Worm (Caenorhabditis elegans) whole organism, early embryonic: ENCODE data around the gene rga-4.

ENCODE experiments used
- B0310.2 ChIP-seq: sonication (generic microtip); optimal IDR thresholded peaks from 2 replicates; lab custom pipeline; 2016; ENCODE audit warnings: mild to moderate bottlenecking, missing genetic modification characterization, missing compliant biosample characterization
- F13C5.2 ChIP-seq: sonication (generic microtip); optimal IDR thresholded peaks from 2 replicates; lab custom pipeline; 2017; ENCODE audit warnings: mild to moderate bottlenecking, missing genetic modification characterization, inconsistent platforms, missing compliant biosample characterization
- aly-1 ChIP-seq: sonication (generic microtip); optimal IDR thresholded peaks from 2 replicates; lab custom pipeline; 2016; ENCODE audit warnings: missing genetic modification characterization, missing compliant biosample characterization
- ama-1 ChIP-seq: fragments of 150-350 bp; optimal IDR thresholded peaks from 2 replicates; lab custom pipeline; 2014
- ceh-13 ChIP-seq: fragments of 200-800 bp; sonication (Bioruptor generic); optimal IDR thresholded peaks from 2 replicates; lab custom pipeline; 2018; ENCODE audit warnings: mild to moderate bottlenecking, missing genetic modification characterization, missing compliant biosample characterization
- ceh-36 ChIP-seq: sonication (generic microtip); optimal IDR thresholded peaks from 2 replicates; lab custom pipeline; 2016; ENCODE audit warnings: missing genetic modification characterization, inconsistent platforms, missing compliant biosample characterization
- ets-7 ChIP-seq: sonication (generic microtip); optimal IDR thresholded peaks from 2 replicates; lab custom pipeline; 2016; ENCODE audit warnings: missing genotype, missing genetic modification characterization, missing compliant biosample characterization
- flt-1 ChIP-seq: fragments of 200-800 bp; sonication (Bioruptor generic); IDR thresholded peaks from 2 replicates; pipeline ENCODE4 v1.3.6; 2022; ENCODE audit warnings: missing genetic modification characterization, missing compliant biosample characterization
- hmbx-1 ChIP-seq: sonication (generic microtip); optimal IDR thresholded peaks from 2 replicates; lab custom pipeline; 2016; ENCODE audit warnings: mild to moderate bottlenecking, missing genetic modification characterization, missing compliant biosample characterization
- hmg-4 ChIP-seq: fragments of 200-800 bp; sonication (Bioruptor generic); optimal IDR thresholded peaks from 2 replicates; lab custom pipeline; 2018; ENCODE audit warnings: mild to moderate bottlenecking, missing genetic modification characterization, missing compliant biosample characterization
- hnd-1 ChIP-seq: sonication (generic microtip); optimal IDR thresholded peaks from 2 replicates; lab custom pipeline; 2016; ENCODE audit warnings: missing genetic modification characterization, missing compliant biosample characterization
- pes-1 ChIP-seq: fragments of 200-800 bp; sonication (Bioruptor generic); IDR thresholded peaks from 2 replicates; pipeline ENCODE4 v1.3.6; 2022; ENCODE audit warnings: missing genetic modification reagents, missing genetic modification characterization, missing compliant biosample characterization
- scrt-1 ChIP-seq: fragments of 200-800 bp; sonication (Bioruptor generic); IDR thresholded peaks from 2 replicates; pipeline ENCODE4 v1.3.6; 2022; ENCODE audit warnings: missing genetic modification characterization, missing compliant biosample characterization
- sea-1 ChIP-seq: fragments of 200-800 bp; sonication (Bioruptor generic); conservative IDR thresholded peaks from 2 replicates; pipeline ENCODE4 v1.3.6; 2022; ENCODE audit warnings: missing genetic modification characterization, missing compliant biosample characterization
- tbx-11 ChIP-seq: fragments of 200-800 bp; sonication (Bioruptor generic); IDR thresholded peaks from 2 replicates; pipeline ENCODE4 v1.3.6; 2022; ENCODE audit warnings: missing genetic modification characterization, missing compliant biosample characterization
- tbx-37 ChIP-seq: fragments of 200-800 bp; sonication (Bioruptor generic); conservative IDR thresholded peaks from 2 replicates; pipeline ENCODE4 v1.3.6; 2022; ENCODE audit warnings: missing genetic modification reagents, missing genetic modification characterization, missing compliant biosample characterization
- tra-4 ChIP-seq: sonication (generic microtip); optimal IDR thresholded peaks from 2 replicates; lab custom pipeline; 2017; ENCODE audit warnings: missing genetic modification characterization, missing compliant biosample characterization

The rga-4 gene

DNA sequence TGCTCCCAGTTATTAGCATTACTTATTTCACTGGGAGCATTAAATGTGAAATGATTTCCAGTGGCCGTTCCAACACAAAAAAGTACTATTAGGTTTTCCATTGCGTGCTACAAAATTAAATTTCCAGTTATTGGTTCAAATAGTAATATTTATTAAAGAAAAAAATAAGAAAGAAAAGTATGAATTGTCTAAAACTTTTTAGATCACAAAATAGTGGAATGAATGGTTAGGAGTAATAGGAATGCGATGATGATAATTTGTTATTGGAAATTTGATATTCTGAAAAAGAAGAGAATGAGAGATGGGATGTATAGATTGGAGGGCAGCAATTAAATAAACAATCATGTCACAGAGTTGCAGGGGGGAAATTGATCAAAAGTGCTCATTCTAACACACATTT lies 25.0 kb downstream of the rga-4 start, which contains the start of gene Y75B7AL.2:
Y75B7AL.2 (minus strand) TSS at position 101 of the 400 bp plus-strand sequence.
- TF ChIP-seq hmbx-1 (tag; lab: Kevin White, UChicago) (no peak), flt-1 (GFP tag; lab: Robert Waterston, UW) (no peak)

DNA sequence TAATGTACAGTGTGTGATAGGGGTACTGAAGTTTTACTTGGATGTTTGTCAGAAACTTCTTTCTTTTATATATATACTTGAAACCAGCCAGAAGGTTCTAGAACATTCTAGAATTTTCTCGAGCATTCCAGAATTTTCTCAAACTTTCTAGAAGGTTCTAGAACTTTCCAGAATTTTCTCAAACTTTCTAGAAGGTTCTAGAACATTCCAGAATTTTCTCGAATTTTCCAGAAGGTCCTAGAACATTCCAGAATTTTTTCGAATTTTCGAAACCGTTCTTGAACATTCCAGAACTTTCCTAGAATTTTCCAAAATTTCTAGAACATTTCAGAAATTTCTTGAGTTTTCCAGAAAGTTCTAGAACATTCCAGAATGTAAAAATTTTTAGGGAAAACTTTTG lies 27.8 kb downstream of the rga-4 start:
- TF ChIP-seq hmg-4 (GFP tag; lab: Kevin White, UChicago) = no peak
- TF ChIP-seq hnd-1 = no peak
- TF ChIP-seq ama-1 = no peak
- no peak for TF ChIP-seq tbx-37 (GFP tag; lab: Robert Waterston, UW)
- no peak for TF ChIP-seq ceh-36
- no peak for TF ChIP-seq hmbx-1 (tag; lab: Kevin White, UChicago)
- no peak for TF ChIP-seq B0310.2
- TF ChIP-seq tbx-11 (GFP tag; lab: Robert Waterston, UW) = no peak
- TF ChIP-seq sea-1 (GFP tag; lab: Robert Waterston, UW) = no peak
- no peak for TF ChIP-seq F13C5.2 (tag; lab: Kevin White, UChicago)
- no peak for TF ChIP-seq tra-4 (tag; lab: Kevin White, UChicago)

DNA sequence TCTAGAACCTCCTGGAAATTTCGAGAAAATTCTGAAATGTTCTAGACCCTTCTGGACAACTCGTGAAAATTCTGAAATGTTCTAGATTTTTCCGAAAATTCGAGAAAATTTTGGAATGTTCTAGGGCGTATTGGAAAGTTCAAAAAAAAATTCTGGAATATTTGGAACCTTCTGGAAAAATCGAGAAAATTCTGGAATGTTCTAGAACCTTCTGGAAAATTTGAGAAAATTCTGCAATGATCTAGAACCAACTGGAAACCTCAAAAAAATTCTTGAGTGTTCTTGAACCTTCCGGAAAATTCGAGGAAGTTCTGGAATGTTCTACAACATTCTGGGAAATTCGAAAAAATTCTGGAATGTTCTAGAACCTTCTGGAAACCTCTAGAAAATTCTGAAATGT lies 30.7 kb downstream of the rga-4 start:
- TF ChIP-seq tbx-37 (GFP tag; lab: Robert Waterston, UW) (no peak), ets-7 (tag; lab: Kevin White, UChicago) (no peak), aly-1 (no peak), flt-1 (GFP tag; lab: Robert Waterston, UW) (no peak), hmbx-1 (tag; lab: Kevin White, UChicago) (no peak), F13C5.2 (tag; lab: Kevin White, UChicago) (no peak), hmg-4 (GFP tag; lab: Kevin White, UChicago) (no peak), sea-1 (GFP tag; lab: Robert Waterston, UW) (no peak), ceh-13 (no peak), tbx-11 (GFP tag; lab: Robert Waterston, UW) (no peak), hnd-1 (no peak), tra-4 (tag; lab: Kevin White, UChicago) (no peak), ama-1 (no peak), B0310.2 (no peak), pes-1 (GFP tag; lab: Robert Waterston, UW) (no peak), scrt-1 (GFP tag; lab: Robert Waterston, UW) (no peak), ceh-36 (no peak)

DNA sequence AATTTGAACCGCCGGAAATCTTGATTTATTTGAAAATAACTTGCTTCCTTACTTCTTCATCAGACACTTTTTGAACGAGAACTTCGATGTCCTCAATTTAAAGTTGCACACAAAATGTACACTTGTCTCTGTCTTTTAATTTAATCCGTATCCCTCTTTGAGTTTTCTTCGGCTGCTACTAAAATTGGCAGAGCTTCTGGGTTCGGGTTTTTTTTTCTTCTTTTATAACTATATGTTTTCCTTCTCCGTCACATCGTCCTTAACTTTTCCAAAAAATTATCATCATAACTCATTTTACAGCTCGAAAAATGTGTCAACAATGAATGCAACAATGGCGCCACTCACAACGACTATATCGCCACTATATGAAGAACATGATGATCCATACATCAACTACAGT lies 31.2 kb downstream of the rga-4 start, which contains the start of gene glb-33:
glb-33 (plus strand) TSS at position 301 of the 400 bp plus-strand sequence.
- TF ChIP-seq tbx-37 (GFP tag; lab: Robert Waterston, UW) = no peak
- no peak for TF ChIP-seq ceh-36
- TF ChIP-seq ceh-13 = no peak
- TF ChIP-seq flt-1 (GFP tag; lab: Robert Waterston, UW) = no peak

DNA sequence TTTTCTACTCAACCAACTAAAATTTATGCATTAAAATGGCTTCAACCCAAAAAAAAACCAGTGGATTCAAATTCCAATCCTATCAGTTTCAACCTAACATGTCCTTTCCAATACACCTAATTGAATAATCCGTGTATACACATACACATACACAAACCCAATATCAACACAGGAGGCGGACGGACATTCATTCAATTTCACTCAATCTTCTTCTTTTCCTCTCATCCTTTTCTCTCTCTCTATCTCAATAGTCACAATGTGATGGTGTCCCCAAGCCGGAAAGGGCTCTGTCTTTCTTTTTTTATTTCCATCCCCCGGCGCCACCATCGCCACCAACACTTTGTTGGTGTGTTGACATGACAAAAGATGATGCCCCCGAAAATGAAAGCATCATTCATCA lies 33.3 kb downstream of the rga-4 start:
- no peak for TF ChIP-seq ama-1
- no peak for TF ChIP-seq tra-4 (tag; lab: Kevin White, UChicago)
- no peak for TF ChIP-seq tbx-37 (GFP tag; lab: Robert Waterston, UW)
- TF ChIP-seq B0310.2 = no peak
- TF ChIP-seq hmg-4 (GFP tag; lab: Kevin White, UChicago) = no peak
- TF ChIP-seq ceh-36 = no peak
- no peak for TF ChIP-seq ets-7 (tag; lab: Kevin White, UChicago)
- TF ChIP-seq hnd-1 = no peak
- no peak for TF ChIP-seq pes-1 (GFP tag; lab: Robert Waterston, UW)
- TF ChIP-seq flt-1 (GFP tag; lab: Robert Waterston, UW) = no peak

DNA sequence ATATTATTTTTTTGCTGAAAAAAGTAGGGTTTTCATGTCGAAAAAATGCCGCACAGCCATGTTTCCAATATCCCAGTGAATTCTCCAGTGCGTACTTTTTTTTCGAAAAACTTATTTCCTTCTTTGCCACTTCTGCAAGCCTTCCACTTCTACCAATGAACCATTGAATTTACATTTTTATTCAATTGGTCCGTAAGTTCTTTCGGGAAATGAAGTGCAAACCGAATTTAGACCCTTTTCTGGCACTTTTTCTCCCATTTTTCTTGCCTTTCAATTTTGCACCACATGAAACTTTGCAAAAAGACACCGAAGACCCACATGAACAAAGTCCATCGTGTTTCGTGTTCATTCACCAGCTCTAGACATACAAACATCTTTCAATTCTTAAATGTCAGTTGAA lies 40.3 kb downstream of the rga-4 start:
- TF ChIP-seq scrt-1 (GFP tag; lab: Robert Waterston, UW) = no peak
- no peak for TF ChIP-seq ama-1
- TF ChIP-seq pes-1 (GFP tag; lab: Robert Waterston, UW) = no peak
- TF ChIP-seq ets-7 (tag; lab: Kevin White, UChicago) = no peak
- TF ChIP-seq hnd-1 = no peak
- no peak for TF ChIP-seq ceh-13
- no peak for TF ChIP-seq ceh-36
- no peak for TF ChIP-seq flt-1 (GFP tag; lab: Robert Waterston, UW)
- TF ChIP-seq hmg-4 (GFP tag; lab: Kevin White, UChicago) = no peak
- TF ChIP-seq F13C5.2 (tag; lab: Kevin White, UChicago) = no peak
- TF ChIP-seq aly-1 = no peak
- TF ChIP-seq tbx-11 (GFP tag; lab: Robert Waterston, UW) = no peak
- no peak for TF ChIP-seq tra-4 (tag; lab: Kevin White, UChicago)
- no peak for TF ChIP-seq B0310.2

DNA sequence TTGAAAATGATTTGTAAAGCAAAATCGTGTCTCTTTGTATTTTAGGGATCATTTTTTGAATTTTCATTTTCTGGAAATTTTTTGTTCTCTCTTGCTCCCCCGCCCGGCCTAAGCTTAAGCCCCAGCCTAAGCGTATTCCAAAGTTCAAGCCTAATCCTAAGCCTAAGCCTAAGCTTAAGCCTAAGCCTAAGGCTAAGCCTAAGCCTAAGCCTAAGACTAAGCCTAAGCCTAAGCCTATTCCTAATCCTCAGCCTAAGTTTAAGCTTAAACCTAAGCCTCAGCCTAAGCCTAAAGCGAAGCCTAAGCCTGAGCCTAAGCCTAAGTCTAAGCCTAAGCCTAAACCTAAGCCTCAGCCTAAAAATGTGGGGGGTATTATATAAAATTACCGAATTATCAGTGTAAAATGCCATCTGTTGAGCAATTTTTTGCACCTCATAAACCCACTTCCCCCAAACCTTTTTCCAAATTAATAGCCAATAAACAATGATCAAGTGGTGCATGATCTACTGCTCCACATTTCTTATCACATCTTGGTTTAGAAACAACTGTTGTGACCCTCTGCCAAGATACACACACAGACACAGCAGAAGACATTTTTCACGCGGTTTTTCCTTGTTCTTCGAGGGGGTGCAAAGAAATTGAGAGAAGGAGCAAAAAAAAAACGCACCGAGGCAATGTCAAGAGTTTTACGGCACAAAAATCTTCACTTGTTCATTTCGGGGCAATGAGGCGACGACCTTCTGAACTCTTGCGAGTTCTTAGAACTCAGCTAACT lies 41.6 kb downstream of the rga-4 start:
- TF ChIP-seq aly-1 (no peak), hmbx-1 (tag; lab: Kevin White, UChicago) (no peak), tra-4 (tag; lab: Kevin White, UChicago) (no peak), B0310.2 (no peak), scrt-1 (GFP tag; lab: Robert Waterston, UW) (no peak), flt-1 (GFP tag; lab: Robert Waterston, UW) (no peak), ceh-36 (peak; percentile 92)

DNA sequence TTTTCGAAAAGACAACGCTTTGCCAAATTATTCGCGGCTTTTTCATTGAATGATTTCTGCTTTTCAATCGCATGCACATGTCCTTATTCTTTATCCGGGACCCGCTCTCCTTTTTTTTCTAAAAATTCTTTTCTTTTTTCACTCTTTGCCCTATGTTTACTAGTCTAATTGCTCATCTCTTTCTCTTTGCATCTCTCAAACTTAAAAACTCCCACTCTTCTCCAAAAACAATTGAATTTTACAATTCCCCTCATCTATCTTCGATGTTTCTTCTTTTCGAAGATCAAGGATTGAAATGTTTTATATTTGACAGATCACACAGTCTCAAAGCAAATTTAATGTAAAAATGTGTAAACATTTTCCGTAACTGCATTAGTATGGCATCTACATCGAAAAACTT lies 45.4 kb downstream of the rga-4 start:
- TF ChIP-seq B0310.2 = no peak
- TF ChIP-seq tbx-11 (GFP tag; lab: Robert Waterston, UW) = no peak
- no peak for TF ChIP-seq hmbx-1 (tag; lab: Kevin White, UChicago)
- no peak for TF ChIP-seq ets-7 (tag; lab: Kevin White, UChicago)
- no peak for TF ChIP-seq F13C5.2 (tag; lab: Kevin White, UChicago)
- TF ChIP-seq ceh-36 = no peak
- no peak for TF ChIP-seq pes-1 (GFP tag; lab: Robert Waterston, UW)
- no peak for TF ChIP-seq aly-1
- no peak for TF ChIP-seq ceh-13
- no peak for TF ChIP-seq tbx-37 (GFP tag; lab: Robert Waterston, UW)
- TF ChIP-seq sea-1 (GFP tag; lab: Robert Waterston, UW) = no peak
- TF ChIP-seq tra-4 (tag; lab: Kevin White, UChicago) = no peak
